Worm (Caenorhabditis elegans) whole organism, L4 larva: ENCODE measurements around the gene atg-13.

Source experiments
- R02D3.7 ChIP-seq: fragments of 150-350 bp; sonication (generic microtip); optimal IDR thresholded peaks from 3 replicates; lab custom pipeline; 2014; ENCODE audit warnings: missing biosample characterization, missing genetic modification characterization
- ama-1 ChIP-seq: fragments of 150-350 bp; optimal IDR thresholded peaks from 2 replicates; lab custom pipeline; 2014; ENCODE audit warnings: inconsistent platforms, mixed read lengths
- lin-1 ChIP-seq: fragments of 200-800 bp; sonication (Bioruptor generic); IDR thresholded peaks from 2 replicates; pipeline ENCODE4 v1.3.6; 2022; ENCODE audit warnings: missing genetic modification reagents, missing genetic modification characterization, missing compliant biosample characterization
- lin-38 ChIP-seq: fragments of 200-800 bp; sonication (Bioruptor generic); IDR thresholded peaks from 2 replicates; pipeline ENCODE4 v1.3.6; 2022; ENCODE audit warnings: missing genetic modification reagents, missing genetic modification characterization, missing compliant biosample characterization
- lir-3 ChIP-seq: sonication (generic microtip); optimal IDR thresholded peaks from 2 replicates; lab custom pipeline; 2016; ENCODE audit warnings: mild to moderate bottlenecking, missing genetic modification characterization, missing compliant biosample characterization
- mdl-1 ChIP-seq, 2 experiments: fragments of 150-350 bp in 1 of 2; sonication (generic microtip) in 1 of 2; optimal IDR thresholded peaks; 2 replicates each; lab custom pipeline; 2014 to 2017; ENCODE audit warnings: missing biosample characterization in 2 of 2, missing genetic modification characterization in 2 of 2
- mep-1 ChIP-seq: fragments of 150-350 bp; sonication (generic microtip); optimal IDR thresholded peaks from 3 replicates; lab custom pipeline; 2014; ENCODE audit warnings: missing biosample characterization, missing genetic modification characterization
- nhr-41 ChIP-seq: fragments of 200-800 bp; sonication (Bioruptor generic); IDR thresholded peaks from 2 replicates; pipeline ENCODE4 v1.3.6; 2022; ENCODE audit warnings: missing genetic modification reagents, missing genetic modification characterization, missing compliant biosample characterization
- unc-39 ChIP-seq: sonication (generic microtip); optimal IDR thresholded peaks from 2 replicates; lab custom pipeline; 2017; ENCODE audit warnings: missing biosample characterization, missing genetic modification characterization

ce11 chrIII:8178924-8179323 is 20.9 kb upstream of the atg-13 start, which contains the start of gene C50C3.5:
- TF ChIP-seq mdl-1 (tag; optimal IDR thresholded peaks at IDR 0.05; lab: Kevin White, UChicago) (no peak), lin-1 (no peak), lin-38 (no peak), unc-39 (tag; lab: Kevin White, UChicago) (no peak), R02D3.7 (tag; lab: Kevin White, UChicago) (no peak), ama-1 (lab: Kevin White, UChicago) (no peak), mep-1 (tag; lab: Kevin White, UChicago) (no peak), nhr-41 (no peak), lir-3 (no peak)
